Worm (Caenorhabditis elegans) whole organism, L4 larva: ENCODE results near the gene T24E12.13.
A peak's percentile ranks its signal among the peaks of the same experiment; 100 is the strongest.

ENCODE experiments used
- F10B5.3 ChIP-seq: sonication (generic microtip); optimal IDR thresholded peaks from 2 replicates; lab custom pipeline; 2016; ENCODE audit warnings: mild to moderate bottlenecking, missing genetic modification characterization, missing compliant biosample characterization
- F37D6.2 ChIP-seq: sonication (generic microtip); optimal IDR thresholded peaks from 2 replicates; lab custom pipeline; 2016; ENCODE audit warnings: mild to moderate bottlenecking, missing genetic modification characterization, missing compliant biosample characterization
- Y48G9A.11 ChIP-seq: fragments of 200-800 bp; sonication (Bioruptor generic); IDR thresholded peaks from 2 replicates; pipeline ENCODE4 v1.3.6; 2022; ENCODE audit warnings: missing genetic modification reagents, missing genetic modification characterization, missing compliant biosample characterization
- ZK337.2 ChIP-seq: fragments of 200-800 bp; sonication (Bioruptor generic); IDR thresholded peaks from 2 replicates; pipeline ENCODE4 v1.3.6; 2022; ENCODE audit warnings: missing genetic modification reagents, missing genetic modification characterization, missing compliant biosample characterization
- aha-1 ChIP-seq: fragments of 150-350 bp; peaks from one replicate; lab custom pipeline; 2014; ENCODE audit warnings: missing biosample characterization, missing genetic modification characterization
- ama-1 ChIP-seq: fragments of 150-350 bp; optimal IDR thresholded peaks from 2 replicates; lab custom pipeline; 2014; ENCODE audit warnings: inconsistent platforms, mixed read lengths
- ceh-20 ChIP-seq: fragments of 200-800 bp; sonication (Bioruptor generic); IDR thresholded peaks from 2 replicates; pipeline ENCODE4 v1.3.6; 2022; ENCODE audit warnings: missing genetic modification reagents, missing genetic modification characterization, missing compliant biosample characterization
- ceh-28 ChIP-seq: fragments of 150-350 bp; optimal IDR thresholded peaks from 2 replicates; lab custom pipeline; 2014; ENCODE audit warnings: missing biosample characterization, missing genetic modification reagents, missing genetic modification characterization
- ceh-32 ChIP-seq: sonication (generic microtip); optimal IDR thresholded peaks from 2 replicates; lab custom pipeline; 2016; ENCODE audit warnings: mild to moderate bottlenecking, missing genetic modification characterization, missing compliant biosample characterization; ENCODE audit not compliant: poor library complexity
- ceh-82 ChIP-seq: sonication (generic microtip); optimal IDR thresholded peaks from 2 replicates; lab custom pipeline; 2017; ENCODE audit warnings: missing biosample characterization, missing genetic modification characterization
- ctbp-1 ChIP-seq: fragments of 200-800 bp; sonication (Bioruptor generic); IDR thresholded peaks from 2 replicates; pipeline ENCODE4 v1.3.6; 2022; ENCODE audit warnings: missing genetic modification reagents, missing genetic modification characterization, missing compliant biosample characterization
- daf-12 ChIP-seq: fragments of 150-350 bp; optimal IDR thresholded peaks from 2 replicates; lab custom pipeline; 2014; ENCODE audit warnings: missing biosample characterization, missing genetic modification reagents, missing genetic modification characterization
- daf-8 ChIP-seq: fragments of 200-800 bp; sonication (Bioruptor generic); IDR thresholded peaks from 2 replicates; pipeline ENCODE4 v1.3.6; 2022; ENCODE audit warnings: missing genetic modification characterization, missing compliant biosample characterization
- dpl-1 ChIP-seq: fragments of 150-350 bp; optimal IDR thresholded peaks from 2 replicates; lab custom pipeline; 2014; ENCODE audit warnings: missing biosample characterization, missing genetic modification reagents, missing genetic modification characterization
- lim-7 ChIP-seq: fragments of 200-800 bp; sonication (Bioruptor generic); IDR thresholded peaks from 2 replicates; pipeline ENCODE4 v1.3.6; 2022; ENCODE audit warnings: missing genetic modification characterization, missing compliant biosample characterization
- lin-13 ChIP-seq: fragments of 150-350 bp; optimal IDR thresholded peaks from 2 replicates; lab custom pipeline; 2014; ENCODE audit warnings: missing biosample characterization, missing genetic modification reagents, missing genetic modification characterization
- lir-3 ChIP-seq: sonication (generic microtip); optimal IDR thresholded peaks from 2 replicates; lab custom pipeline; 2016; ENCODE audit warnings: mild to moderate bottlenecking, missing genetic modification characterization, missing compliant biosample characterization
- mdt-29 ChIP-seq: fragments of 200-800 bp; sonication (Bioruptor generic); IDR thresholded peaks from 2 replicates; pipeline ENCODE4 v1.3.6; 2022; ENCODE audit warnings: missing genetic modification reagents, missing genetic modification characterization, missing compliant biosample characterization
- mes-2 ChIP-seq: sonication (generic microtip); optimal IDR thresholded peaks from 2 replicates; lab custom pipeline; 2016; ENCODE audit warnings: missing genotype, mild to moderate bottlenecking, missing genetic modification characterization, missing compliant biosample characterization; ENCODE audit not compliant: poor library complexity, severe bottlenecking
- mxl-2 ChIP-seq: fragments of 200-800 bp; sonication (Bioruptor generic); conservative IDR thresholded peaks from 2 replicates; pipeline ENCODE4 v1.3.6; 2022; ENCODE audit warnings: missing genetic modification reagents, missing genetic modification characterization, missing compliant biosample characterization
- nhr-102 ChIP-seq: sonication (generic microtip); optimal IDR thresholded peaks from 2 replicates; lab custom pipeline; 2016; ENCODE audit warnings: mild to moderate bottlenecking, missing genetic modification characterization, moderate library complexity, missing compliant biosample characterization
- nhr-11 ChIP-seq: fragments of 150-350 bp; optimal IDR thresholded peaks from 2 replicates; lab custom pipeline; 2014; ENCODE audit warnings: missing biosample characterization, missing genetic modification characterization
- nhr-25 ChIP-seq: sonication (generic microtip); optimal IDR thresholded peaks from 2 replicates; lab custom pipeline; 2017; ENCODE audit warnings: missing genetic modification characterization, mild to moderate bottlenecking, missing compliant biosample characterization, antibody characterized with exemption, moderate library complexity, borderline replicate concordance; ENCODE audit not compliant: insufficient read depth
- nhr-28 ChIP-seq: fragments of 150-350 bp; optimal IDR thresholded peaks from 2 replicates; lab custom pipeline; 2014; ENCODE audit warnings: missing biosample characterization, missing genetic modification characterization
- nhr-76 ChIP-seq: fragments of 150-350 bp; optimal IDR thresholded peaks from 2 replicates; lab custom pipeline; 2014; ENCODE audit warnings: missing biosample characterization, missing genetic modification characterization
- unc-62 ChIP-seq, 3 experiments: fragments of 150-350 bp in 1 of 3; sonication (generic microtip); optimal IDR thresholded peaks in 2 of 3; peaks in 1 of 3; 1 replicate in 1 of 3; 2 replicates in 2 of 3; lab custom pipeline; 2014 to 2017; ENCODE audit warnings: missing biosample characterization in 3 of 3, missing genetic modification characterization in 3 of 3, missing genetic modification reagents in 3 of 3, missing genotype in 1 of 3
- zfp-3 ChIP-seq: fragments of 200-800 bp; sonication (Bioruptor generic); conservative IDR thresholded peaks from 2 replicates; pipeline ENCODE4 v1.3.6; 2022; ENCODE audit warnings: missing genetic modification reagents, missing genetic modification characterization, missing compliant biosample characterization

Gene T24E12.13

DNA sequence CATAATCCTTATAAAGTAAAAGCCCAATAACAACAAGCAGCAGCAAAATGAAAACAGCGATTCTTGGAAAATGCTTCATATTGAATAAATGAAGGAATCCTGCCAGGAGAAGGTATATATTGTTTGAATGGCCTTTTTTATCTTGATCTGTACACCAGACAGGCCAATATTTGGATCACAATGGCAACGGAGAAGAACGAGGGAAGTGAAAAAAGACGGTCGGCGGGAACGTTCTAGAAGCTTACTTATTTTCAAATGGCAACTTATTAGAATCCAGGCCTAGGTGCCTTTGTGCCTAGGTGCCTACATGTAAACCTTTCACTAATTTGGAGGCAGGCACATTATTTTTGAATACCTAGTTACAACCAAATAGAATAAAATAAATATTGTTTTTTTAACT, 40.5 kb downstream of the T24E12.13 start, which contains the start of gene F54D10.8:
F54D10.8 (minus strand) TSS at position 101 of the 400 bp plus-strand sequence.
- TF ChIP-seq nhr-25 (tag; lab: Kevin White, UChicago) (no peak), zfp-3 (GFP tag; lab: Robert Waterston, UW) (no peak), mes-2 (no peak), nhr-102 (tag; lab: Kevin White, UChicago) (no peak), lim-7 (no peak), aha-1 (peak; percentile 88), F37D6.2 (tag; lab: Kevin White, UChicago) (no peak)

ce11 chrII:3829623-3830022, 42.4 kb downstream of the T24E12.13 start:
- TF ChIP-seq zfp-3 (GFP tag; lab: Robert Waterston, UW), result no peak
- peak in 1 of 2 experiments; percentile 93 for TF ChIP-seq unc-62 (GFP tag; optimal IDR thresholded peaks at IDR 0.05 in 1 of 2; lab: Kevin White, UChicago)
- no peak for TF ChIP-seq unc-62 (tag; optimal IDR thresholded peaks at IDR 0.05; lab: Kevin White, UChicago)
- TF ChIP-seq dpl-1 (GFP tag; lab: Kevin White, UChicago), result no peak
- TF ChIP-seq lin-13 (GFP tag; lab: Kevin White, UChicago), result no peak

DNA sequence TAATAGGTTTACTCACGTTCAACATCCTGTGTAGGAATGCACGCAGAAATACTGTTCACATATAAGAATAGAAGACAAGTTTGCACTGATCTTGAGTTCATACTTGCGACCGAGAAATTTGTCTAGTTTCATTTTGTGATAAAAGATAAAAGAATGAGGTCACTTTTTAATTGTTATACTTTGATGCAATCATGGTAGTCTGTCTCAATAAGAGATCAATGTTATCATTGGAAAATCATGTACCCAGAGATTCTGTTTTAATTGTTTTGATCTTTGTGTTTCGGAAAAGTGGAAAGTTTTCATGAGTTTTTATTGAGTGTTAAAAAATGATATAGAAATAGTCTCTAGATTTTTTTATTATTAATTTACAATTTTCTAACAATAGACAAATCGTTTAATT, 45.1 kb downstream of the T24E12.13 start, which contains the start of gene F54D10.9:
F54D10.9 (minus strand) TSS at position 101 of the 400 bp plus-strand sequence.
- TF ChIP-seq ceh-20 (GFP tag; lab: Robert Waterston, UW), result no peak
- TF ChIP-seq daf-8, result no peak
- no peak for TF ChIP-seq ceh-32 (tag; lab: Kevin White, UChicago)
- TF ChIP-seq dpl-1 (GFP tag; lab: Kevin White, UChicago), result no peak
- TF ChIP-seq ceh-28 (tag; lab: Kevin White, UChicago), result no peak
- TF ChIP-seq ama-1 (lab: Kevin White, UChicago), result no peak
- no peak for TF ChIP-seq Y48G9A.11 (GFP tag; lab: Robert Waterston, UW)
- no peak for TF ChIP-seq lir-3 (tag; lab: Kevin White, UChicago)
- TF ChIP-seq nhr-11, result no peak
- no peak for TF ChIP-seq nhr-102 (tag; lab: Kevin White, UChicago)
- no peak for TF ChIP-seq nhr-25 (tag; lab: Kevin White, UChicago)
- no peak for TF ChIP-seq nhr-28
- TF ChIP-seq nhr-76 (tag; lab: Kevin White, UChicago), result no peak
- no peak for TF ChIP-seq daf-12
- no peak for TF ChIP-seq ceh-82 (tag; lab: Kevin White, UChicago)
- TF ChIP-seq F10B5.3, result no peak
- TF ChIP-seq ZK337.2, result no peak
- TF ChIP-seq, all 104 proteins: peak for 0

ce11 chrII:3835915-3836314, 48.7 kb downstream of the T24E12.13 start, which contains the start of gene oac-4:
oac-4 (minus strand) TSS chrII:3836015.
- TF ChIP-seq ctbp-1 (GFP tag; lab: Robert Waterston, UW) (0 out of 2 replicates have a peak, but pooled peaks have one; percentile 6), mxl-2 (no peak), mdt-29 (no peak)
